Fruit fly (Drosophila melanogaster) whole organism, embryonic: ENCODE measurements around the gene Tyler.

Experiments used
- Adf1 ChIP-seq: fragments of 200-800 bp; sonication (Bioruptor generic); IDR thresholded peaks from 2 replicates; pipeline ENCODE4 v1.3.6; 2022; ENCODE audit warnings: missing biosample characterization, missing genetic modification characterization
- Antp ChIP-seq: fragments of 200-800 bp; sonication (Bioruptor generic); optimal IDR thresholded peaks from 3 replicates; lab custom pipeline; 2016; ENCODE audit warnings: missing biosample characterization, missing genetic modification characterization
- CG11723 ChIP-seq: fragments of 200-800 bp; sonication (Bioruptor generic); optimal IDR thresholded peaks from 2 replicates; lab custom pipeline; 2017; ENCODE audit warnings: missing biosample characterization, mild to moderate bottlenecking, missing genetic modification characterization
- CG12155 ChIP-seq: fragments of 200-800 bp; sonication (Bioruptor generic); optimal IDR thresholded peaks from 3 replicates; lab custom pipeline; 2016; ENCODE audit warnings: missing biosample characterization, missing genetic modification characterization
- CG17359 ChIP-seq: fragments of 200-800 bp; sonication (Bioruptor generic); optimal IDR thresholded peaks from 3 replicates; lab custom pipeline; 2018; ENCODE audit warnings: missing biosample characterization, mild to moderate bottlenecking, missing genetic modification characterization, moderate library complexity
- CG17802 ChIP-seq: fragments of 200-800 bp; sonication (Bioruptor generic); optimal IDR thresholded peaks from 2 replicates; lab custom pipeline; 2018; ENCODE audit warnings: missing biosample characterization, mild to moderate bottlenecking, missing genetic modification characterization, moderate library complexity
- CG1792 ChIP-seq: fragments of 200-800 bp; sonication (Bioruptor generic); optimal IDR thresholded peaks from 2 replicates; lab custom pipeline; 2016; ENCODE audit warnings: missing biosample characterization, missing genetic modification characterization
- CG18599 ChIP-seq: fragments of 200-800 bp; sonication (Bioruptor generic); optimal IDR thresholded peaks from 3 replicates; lab custom pipeline; 2017; ENCODE audit warnings: missing biosample characterization, missing genetic modification characterization, mild to moderate bottlenecking, moderate library complexity, missing genetic modification reagents
- CG3163 ChIP-seq: fragments of 200-800 bp; sonication (Bioruptor generic); optimal IDR thresholded peaks from 3 replicates; lab custom pipeline; 2016; ENCODE audit warnings: missing biosample characterization, missing genetic modification characterization
- CG33557 ChIP-seq: fragments of 200-800 bp; sonication (Bioruptor generic); optimal IDR thresholded peaks from 2 replicates; lab custom pipeline; 2019; ENCODE audit warnings: missing biosample characterization, mild to moderate bottlenecking, missing genetic modification characterization, moderate library complexity
- CG34376 ChIP-seq: fragments of 200-800 bp; sonication (Bioruptor generic); optimal IDR thresholded peaks from 2 replicates; lab custom pipeline; 2018; ENCODE audit warnings: missing biosample characterization, mild to moderate bottlenecking, missing genetic modification characterization
- CG3847 ChIP-seq: fragments of 200-800 bp; sonication (Bioruptor generic); IDR thresholded peaks from 2 replicates; pipeline ENCODE4 v1.3.6; 2022; ENCODE audit warnings: missing biosample characterization, missing genetic modification characterization
- CG4360 ChIP-seq: fragments of 200-800 bp; sonication (Bioruptor generic); IDR thresholded peaks from 2 replicates; pipeline ENCODE4 v1.3.6; 2022; ENCODE audit warnings: missing biosample characterization, missing genetic modification characterization
- CG4854 ChIP-seq: fragments of 200-800 bp; sonication (Bioruptor generic); optimal IDR thresholded peaks from 2 replicates; lab custom pipeline; 2016; ENCODE audit warnings: missing biosample characterization, missing genetic modification characterization, inconsistent platforms
- CG5245 ChIP-seq: fragments of 200-800 bp; sonication (Bioruptor generic); optimal IDR thresholded peaks from 3 replicates; lab custom pipeline; 2016; ENCODE audit warnings: missing biosample characterization, missing genetic modification characterization
- CG6765 ChIP-seq: fragments of 200-800 bp; sonication (Bioruptor generic); optimal IDR thresholded peaks from 3 replicates; lab custom pipeline; 2017; ENCODE audit warnings: missing biosample characterization, mild to moderate bottlenecking, missing genetic modification characterization
- CG7357 ChIP-seq: fragments of 200-800 bp; sonication (Bioruptor generic); IDR thresholded peaks from 3 replicates; pipeline ENCODE4 v1.3.6; 2022; ENCODE audit warnings: missing biosample characterization, missing genetic modification characterization
- CG7745 ChIP-seq: fragments of 200-800 bp; sonication (Bioruptor generic); optimal IDR thresholded peaks from 2 replicates; lab custom pipeline; 2018; ENCODE audit warnings: missing biosample characterization, mild to moderate bottlenecking, missing genetic modification characterization, moderate library complexity
- CG8924 ChIP-seq: fragments of 200-800 bp; optimal IDR thresholded peaks from 3 replicates; lab custom pipeline; 2019; ENCODE audit warnings: missing biosample characterization, mild to moderate bottlenecking, missing genetic modification characterization, moderate library complexity
- Chrac-16 ChIP-seq: fragments of 200-800 bp; sonication (Bioruptor generic); optimal IDR thresholded peaks from 3 replicates; lab custom pipeline; 2016; ENCODE audit warnings: missing biosample characterization, missing genetic modification characterization
- D ChIP-seq, 2 experiments: fragments of 200-800 bp in 1 of 2; fragments of >200 bp in 1 of 2; sonication (Bioruptor generic) in 1 of 2; optimal IDR thresholded peaks; 2 replicates in 1 of 2; 3 replicates in 1 of 2; lab custom pipeline; 2017; ENCODE audit warnings: mild to moderate bottlenecking in 1 of 2, missing biosample characterization in 1 of 2, missing genetic modification characterization in 1 of 2, missing genetic modification reagents in 1 of 2
- Dad ChIP-seq: fragments of 200-800 bp; sonication (Bioruptor generic); optimal IDR thresholded peaks from 3 replicates; lab custom pipeline; 2016; ENCODE audit warnings: missing biosample characterization, missing genetic modification characterization
- Dbx ChIP-seq: fragments of 200-800 bp; sonication (Bioruptor generic); IDR thresholded peaks from 3 replicates; pipeline ENCODE4 v1.3.6; 2022; ENCODE audit warnings: missing biosample characterization, missing genetic modification characterization
- Dp ChIP-seq: fragments of 200-800 bp; sonication (Bioruptor generic); optimal IDR thresholded peaks from 2 replicates; lab custom pipeline; 2018; ENCODE audit warnings: missing biosample characterization, mild to moderate bottlenecking, missing genetic modification characterization, moderate library complexity
- Dref ChIP-seq: fragments of 200-800 bp; sonication (Bioruptor generic); IDR thresholded peaks from 2 replicates; pipeline ENCODE4 v1.3.6; 2022; ENCODE audit warnings: missing biosample characterization, missing genetic modification characterization
- Gsc ChIP-seq: fragments of 200-800 bp; sonication (Bioruptor generic); IDR thresholded peaks from 2 replicates; pipeline ENCODE4 v1.3.6; 2022; ENCODE audit warnings: missing biosample characterization, missing genetic modification characterization
- H15 ChIP-seq: fragments of 200-800 bp; sonication (Bioruptor generic); IDR thresholded peaks from 3 replicates; pipeline ENCODE4 v1.3.6; 2022; ENCODE audit warnings: missing biosample characterization, missing genetic modification characterization
- HLHmδ ChIP-seq: fragments of 200-800 bp; sonication (Bioruptor generic); optimal IDR thresholded peaks from 2 replicates; lab custom pipeline; 2018; ENCODE audit warnings: missing biosample characterization, mild to moderate bottlenecking, missing genetic modification characterization, moderate library complexity
- Lpt ChIP-seq: fragments of >200 bp; optimal IDR thresholded peaks from 2 replicates; lab custom pipeline; 2018; ENCODE audit warnings: missing biosample characterization, missing genetic modification characterization
- Side ChIP-seq: fragments of 200-800 bp; sonication (Bioruptor generic); optimal IDR thresholded peaks from 2 replicates; lab custom pipeline; 2016; ENCODE audit warnings: missing biosample characterization, missing genetic modification characterization
- Sin3A ChIP-seq: fragments of >200 bp; optimal IDR thresholded peaks from 2 replicates; lab custom pipeline; 2018
- Taf1 ChIP-seq: fragments of 200-800 bp; sonication (Bioruptor generic); IDR thresholded peaks from 2 replicates; pipeline ENCODE4 v1.3.6; 2022; ENCODE audit warnings: missing biosample characterization, missing genetic modification characterization
- aop ChIP-seq: fragments of 200-800 bp; sonication (Bioruptor generic); IDR thresholded peaks from 2 replicates; pipeline ENCODE4 v1.3.6; 2022; ENCODE audit warnings: missing biosample characterization, missing genetic modification characterization
- br ChIP-seq: fragments of >200 bp; optimal IDR thresholded peaks from 2 replicates; lab custom pipeline; 2017
- btn ChIP-seq: fragments of 200-800 bp; sonication (Bioruptor generic); optimal IDR thresholded peaks from 2 replicates; lab custom pipeline; 2016; ENCODE audit warnings: missing biosample characterization, missing genetic modification characterization
- gem ChIP-seq: fragments of 200-800 bp; sonication (Bioruptor generic); optimal IDR thresholded peaks from 2 replicates; lab custom pipeline; 2019; ENCODE audit warnings: missing biosample characterization, mild to moderate bottlenecking, missing genetic modification characterization, moderate library complexity
- gsb ChIP-seq: fragments of 200-800 bp; sonication (Bioruptor generic); IDR thresholded peaks from 2 replicates; pipeline ENCODE4 v1.3.6; 2022; ENCODE audit warnings: missing biosample characterization, missing genetic modification characterization
- jigr1 ChIP-seq: fragments of 200-800 bp; sonication (Bioruptor generic); IDR thresholded peaks from 3 replicates; pipeline ENCODE4 v1.3.6; 2022; ENCODE audit warnings: missing biosample characterization, missing genetic modification characterization
- jumu ChIP-seq: fragments of 200-800 bp; sonication (Bioruptor generic); optimal IDR thresholded peaks from 3 replicates; lab custom pipeline; 2016; ENCODE audit warnings: missing biosample characterization, missing genetic modification characterization
- nau ChIP-seq: fragments of 200-800 bp; sonication (Bioruptor generic); optimal IDR thresholded peaks from 3 replicates; lab custom pipeline; 2017; ENCODE audit warnings: missing biosample characterization, mild to moderate bottlenecking, missing genetic modification characterization, missing genetic modification reagents
- odd ChIP-seq: fragments of 200-800 bp; sonication (Bioruptor generic); optimal IDR thresholded peaks from 2 replicates; lab custom pipeline; 2017; ENCODE audit warnings: missing biosample characterization, mild to moderate bottlenecking, missing genetic modification characterization
- peb ChIP-seq: fragments of 200-800 bp; sonication (Bioruptor generic); IDR thresholded peaks from 2 replicates; pipeline ENCODE4 v1.3.6; 2022; ENCODE audit warnings: missing biosample characterization, missing genetic modification characterization
- row ChIP-seq: fragments of 200-800 bp; sonication (Bioruptor generic); IDR thresholded peaks from 3 replicates; pipeline ENCODE4 v1.3.6; 2022; ENCODE audit warnings: missing biosample characterization, missing genetic modification characterization
- sens-2 ChIP-seq: fragments of 200-800 bp; sonication (Bioruptor generic); IDR thresholded peaks from 2 replicates; pipeline ENCODE4 v1.3.6; 2022; ENCODE audit warnings: missing biosample characterization, missing genetic modification characterization
- sna ChIP-seq: fragments of 200-800 bp; sonication (Bioruptor generic); IDR thresholded peaks from 2 replicates; pipeline ENCODE4 v1.3.6; 2022; ENCODE audit warnings: missing biosample characterization, missing genetic modification characterization; ENCODE audit not compliant: partially characterized antibody
- sr ChIP-seq: fragments of 200-800 bp; sonication (Bioruptor generic); IDR thresholded peaks from 3 replicates; pipeline ENCODE4 v1.3.6; 2022; ENCODE audit warnings: missing biosample characterization, missing genetic modification characterization
- tgo ChIP-seq: fragments of 200-800 bp; sonication (Bioruptor generic); IDR thresholded peaks from 3 replicates; pipeline ENCODE4 v1.3.6; 2022; ENCODE audit warnings: missing biosample characterization, missing genetic modification characterization
- tll ChIP-seq, 2 experiments: fragments of 200-800 bp in 1 of 2; fragments of >200 bp in 1 of 2; sonication (Bioruptor generic) in 1 of 2; optimal IDR thresholded peaks; 2 replicates each; lab custom pipeline; 2017 to 2019; ENCODE audit warnings: missing biosample characterization in 2 of 2, missing genetic modification characterization in 2 of 2, mild to moderate bottlenecking in 1 of 2, moderate library complexity in 1 of 2
- ttk ChIP-seq: fragments of 200-800 bp; sonication (Bioruptor generic); IDR thresholded peaks from 2 replicates; pipeline ENCODE4 v2.1.2; 2022; ENCODE audit warnings: missing biosample characterization, missing genetic modification characterization
- twi ChIP-seq: fragments of 200-800 bp; optimal IDR thresholded peaks from 2 replicates; lab custom pipeline; 2019; ENCODE audit warnings: missing biosample characterization, mild to moderate bottlenecking, missing genetic modification characterization, moderate library complexity
- unc-4 ChIP-seq: fragments of 200-800 bp; sonication (Bioruptor generic); IDR thresholded peaks from 2 replicates; pipeline ENCODE4 v1.3.6; 2022; ENCODE audit warnings: missing biosample characterization, missing genetic modification characterization; ENCODE audit not compliant: partially characterized antibody

Tyler gene

DNA sequence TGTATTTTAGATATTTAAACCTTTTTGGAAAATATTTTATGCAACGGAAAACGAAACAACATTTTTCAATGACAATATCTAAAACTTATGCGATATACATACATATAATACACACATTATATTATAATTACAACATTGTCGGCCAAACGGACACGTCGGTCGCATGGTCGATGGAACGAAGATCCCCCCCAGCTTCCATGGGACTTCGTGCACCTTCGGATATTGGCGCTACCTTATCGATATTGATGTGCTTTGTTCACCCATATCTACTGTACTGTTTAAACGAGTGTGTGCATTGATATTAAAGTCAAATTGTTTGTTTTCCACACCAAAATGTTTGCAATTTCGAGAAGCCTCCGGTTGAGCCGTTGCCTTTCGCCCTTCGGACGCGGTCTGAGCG is 14.1 kb downstream of the Tyler start, which contains the start of gene CG14212:
Gene CG14212, plus strand, starts transcription at position 301 of the 400 bp plus-strand sequence.
- TF ChIP-seq br (no peak), Chrac-16 (GFP tag; lab: Kevin White, UChicago) (no peak), sna (GFP tag; lab: Robert Waterston, UW) (no peak), CG18599 (GFP tag; lab: Kevin White, UChicago) (no peak), row (GFP tag; lab: Robert Waterston, UW) (no peak), Lpt (GFP tag; lab: Kevin White, UChicago) (no peak), CG5245 (GFP tag; lab: Kevin White, UChicago) (no peak), aop (GFP tag; lab: Robert Waterston, UW) (no peak), Antp (no peak), H15 (no peak), tll (GFP tag; optimal IDR thresholded peaks at IDR 0.05; lab: Kevin White, UChicago) (no peak), CG11723 (GFP tag; lab: Kevin White, UChicago) (no peak), Dp (GFP tag; lab: Kevin White, UChicago) (no peak)

DNA sequence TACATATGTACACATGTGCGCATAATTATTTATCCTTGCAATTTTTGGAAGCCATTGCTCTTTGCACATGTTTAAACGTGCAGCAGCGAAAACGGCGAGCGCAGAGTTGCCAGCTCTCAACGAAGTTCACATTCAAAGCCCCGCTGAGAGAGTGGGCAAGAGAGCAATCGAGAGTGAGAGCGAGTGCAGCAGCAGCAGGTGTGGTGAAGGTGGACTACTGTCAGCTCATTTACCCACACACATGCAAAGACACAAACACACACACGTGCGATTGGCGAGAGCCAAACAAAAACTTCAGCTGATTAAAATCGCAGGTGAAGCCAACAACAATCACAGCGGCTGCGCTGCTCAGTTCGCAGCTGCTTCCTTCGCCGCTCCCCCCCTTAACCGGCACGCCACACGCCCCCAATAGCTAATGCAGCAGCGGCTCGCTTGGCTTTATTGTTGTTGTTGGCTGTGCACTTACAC is 20.1 kb downstream of the Tyler start:
- TF ChIP-seq Adf1 (peak; percentile 87), gsb (GFP tag; lab: Robert Waterston, UW) (no peak), Dref (GFP tag; lab: Robert Waterston, UW) (no peak), CG12155 (peak; percentile 51), CG7745 (tag; lab: Kevin White, UChicago) (no peak), jigr1 (GFP tag; lab: Robert Waterston, UW) (no peak), CG17359 (tag; lab: Kevin White, UChicago) (no peak), D (optimal IDR thresholded peaks at IDR 0.05; lab: Kevin White, UChicago) (no peak), D (GFP tag; optimal IDR thresholded peaks at IDR 0.05; lab: Kevin White, UChicago) (no peak), Sin3A (lab: Kevin White, UChicago) (no peak), CG3163 (GFP tag; lab: Kevin White, UChicago) (no peak), HLHmδ (GFP tag; lab: Kevin White, UChicago) (peak; percentile 57), CG17802 (no peak), peb (GFP tag; lab: Robert Waterston, UW) (no peak), CG34376 (GFP tag; lab: Kevin White, UChicago) (peak; percentile 43), CG4360 (GFP tag; lab: Robert Waterston, UW) (peak; percentile 83), sr (GFP tag; lab: Robert Waterston, UW) (no peak; the same call in 2 of the 3 replicates), Dbx (no peak), ttk (GFP tag; lab: Robert Waterston, UW) (no peak), Dad (GFP tag; lab: Kevin White, UChicago) (no peak), CG3847 (GFP tag; lab: Robert Waterston, UW) (no peak), unc-4 (GFP tag; lab: Robert Waterston, UW) (no peak), CG1792 (GFP tag; lab: Kevin White, UChicago) (no peak), Taf1 (no peak), Gsc (GFP tag; lab: Robert Waterston, UW) (no peak), gem (tag; lab: Kevin White, UChicago) (no peak), tgo (no peak), CG33557 (GFP tag; lab: Kevin White, UChicago) (no peak), odd (no peak), Side (no peak), sens-2 (GFP tag; lab: Robert Waterston, UW) (no peak), twi (tag; lab: Kevin White, UChicago) (peak; percentile 4), CG4854 (GFP tag; lab: Kevin White, UChicago) (no peak), nau (GFP tag; lab: Kevin White, UChicago) (no peak), jumu (GFP tag; lab: Kevin White, UChicago) (no peak), btn (no peak), CG7357 (no peak), CG6765 (GFP tag; lab: Kevin White, UChicago) (no peak), CG8924 (no peak)
